Worm (Caenorhabditis elegans): Measurements from ENCODE around the gene ZC190.5.

ZC190.5 gene

ce11 chrV:8635575-8635974 is 37.8 kb downstream of the ZC190.5 start, which contains the start of gene oac-29:
TSS of gene oac-29 (minus strand) at chrV:8635675.
- TF ChIP-seq F49E8.2 (tag; optimal IDR thresholded peaks at IDR 0.05; ENCODE audit: insufficient read depth) (no peak), attf-5 (GFP tag; optimal IDR thresholded peaks at IDR 0.05) (no peak), zfh-2 (GFP tag; conservative IDR thresholded peaks at IDR 0.05) (no peak), Y79H2A.3 (GFP tag; conservative IDR thresholded peaks at IDR 0.05) (no peak), lin-35 (GFP tag; optimal IDR thresholded peaks at IDR 0.05) (no peak), snpc-1.3 (tag; optimal IDR thresholded peaks at IDR 0.05; ENCODE audit: insufficient read depth) (no peak), mel-28 (tag; optimal IDR thresholded peaks at IDR 0.05; ENCODE audit: borderline replicate concordance) (no peak), snpc-3.4 (tag; optimal IDR thresholded peaks at IDR 0.05) (no peak), ceh-79 (tag; optimal IDR thresholded peaks at IDR 0.05) (no peak), repo-1 (tag; optimal IDR thresholded peaks at IDR 0.05) (no peak), xnd-1 (tag; optimal IDR thresholded peaks at IDR 0.05) (no peak), ama-1 (optimal IDR thresholded peaks at IDR 0.05) (no peak), ama-1 (GFP tag; optimal IDR thresholded peaks at IDR 0.05) (no peak), lsl-1 (GFP tag; optimal IDR thresholded peaks at IDR 0.05) (no peak), snpc-4 (GFP tag; optimal IDR thresholded peaks at IDR 0.05) (no peak), snpc-4 (tag; optimal IDR thresholded peaks at IDR 0.05) (no peak), F10E7.11 (tag; optimal IDR thresholded peaks at IDR 0.05) (no peak), athp-1 (tag; optimal IDR thresholded peaks at IDR 0.05) (no peak), gei-17 (GFP tag; optimal IDR thresholded peaks at IDR 0.05) (no peak)

DNA sequence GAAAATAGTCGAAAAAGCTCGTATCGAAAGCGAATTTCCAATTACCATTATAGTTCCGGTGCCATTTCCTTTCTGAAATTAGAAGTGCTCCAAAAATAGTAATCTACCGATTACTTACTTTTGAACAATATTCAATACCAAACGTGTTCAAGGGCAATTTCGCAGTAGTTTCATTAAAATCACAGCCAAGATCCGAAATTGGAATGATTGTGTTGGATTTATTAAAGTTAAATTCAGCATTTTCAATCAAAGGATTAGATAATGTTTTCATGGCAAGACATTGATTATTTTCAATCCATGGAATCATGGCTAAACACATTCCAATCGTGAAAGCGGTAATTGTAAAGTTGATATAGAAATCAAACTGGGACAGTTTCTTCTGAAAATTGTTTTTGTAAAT is 40.6 kb downstream of the ZC190.5 start:
- TF ChIP-seq aptf-2 (GFP tag; conservative IDR thresholded peaks at IDR 0.05) (no peak), bed-2 (GFP tag; IDR thresholded peaks at IDR 0.05) (no peak), bed-1 (GFP tag; IDR thresholded peaks at IDR 0.05) (no peak), mes-4 (tag; optimal IDR thresholded peaks at IDR 0.05) (no peak), lin-26 (GFP tag; IDR thresholded peaks at IDR 0.05) (no peak), madf-10 (tag; optimal IDR thresholded peaks at IDR 0.05) (no peak), ztf-28 (GFP tag; IDR thresholded peaks at IDR 0.05) (no peak), Y53G8AR.9 (GFP tag; conservative IDR thresholded peaks at IDR 0.05) (no peak)

DNA sequence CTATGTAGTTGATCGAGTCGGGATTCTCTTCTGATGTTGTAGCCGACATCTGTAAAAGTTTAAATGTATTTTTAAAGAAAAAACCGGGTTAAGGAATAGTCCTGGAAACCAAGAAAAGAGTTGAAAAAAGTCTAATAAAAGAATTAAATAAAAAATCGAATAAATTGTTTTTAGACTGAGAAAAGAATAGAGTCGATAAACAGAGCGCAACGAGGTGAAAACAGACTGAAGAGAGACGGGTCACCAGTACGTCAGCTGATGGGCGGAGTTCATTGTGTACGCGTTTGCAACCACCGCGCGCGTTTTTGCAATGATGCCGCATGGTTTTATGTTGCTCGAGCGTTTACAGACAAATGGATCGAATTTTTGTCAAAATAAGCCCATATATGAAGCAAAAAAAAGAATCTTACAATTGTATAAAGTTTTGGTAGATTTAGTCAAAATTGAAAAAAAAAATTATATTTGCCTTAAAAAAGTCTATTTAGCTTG is 42.1 kb downstream of the ZC190.5 start, which contains the start of gene atg-18:
TSS of gene atg-18 (minus strand) at position 51 of the 489 bp plus-strand sequence.
- TF ChIP-seq nhr-27 (tag; optimal IDR thresholded peaks at IDR 0.05), result no peak
- no peak for TF ChIP-seq snpc-4 (GFP tag; optimal IDR thresholded peaks at IDR 0.05)
- TF ChIP-seq snpc-4 (tag; optimal IDR thresholded peaks at IDR 0.05), result peak in 1 of 4 experiments; percentile 26
- peak; percentile 41 for TF ChIP-seq ztf-18 (tag; optimal IDR thresholded peaks at IDR 0.05)
- peak; percentile 56 for TF ChIP-seq K12H6.12 (tag; optimal IDR thresholded peaks at IDR 0.05)
- peak; percentile 31; the same call in 1 of the 2 replicates for TF ChIP-seq hmg-1.2 (GFP tag; IDR thresholded peaks at IDR 0.05)
- TF ChIP-seq F23B12.7 (tag; optimal IDR thresholded peaks at IDR 0.05; ENCODE audit: insufficient read depth), result peak; percentile 63
- TF ChIP-seq nhr-80 (tag; optimal IDR thresholded peaks at IDR 0.05), result peak; percentile 82
- no peak for TF ChIP-seq Y79H2A.3 (GFP tag; conservative IDR thresholded peaks at IDR 0.05)
- TF ChIP-seq lir-1 (GFP tag; conservative IDR thresholded peaks at IDR 0.05), result 0 out of 2 replicates have a peak, but pooled peaks have one; percentile 16
- TF ChIP-seq Y67H2A.10 (GFP tag; conservative IDR thresholded peaks at IDR 0.05), result 0 out of 2 replicates have a peak, but pooled peaks have one; percentile 52
- TF ChIP-seq let-607 (tag; optimal IDR thresholded peaks at IDR 0.05), result no peak
- TF ChIP-seq lin-40 (tag; optimal IDR thresholded peaks at IDR 0.05), result no peak
- TF ChIP-seq ztf-25 (GFP tag; IDR thresholded peaks at IDR 0.05), result 0 out of 2 replicates have a peak, but pooled peaks have one; percentile 9
- TF ChIP-seq Y56A3A.18 (GFP tag; IDR thresholded peaks at IDR 0.05), result peak; percentile 41; the same call in 1 of the 2 replicates
- peak; percentile 66; the same call in 1 of the 2 replicates for TF ChIP-seq nfyb-1 (GFP tag; IDR thresholded peaks at IDR 0.05)
- no peak for TF ChIP-seq attf-6 (GFP tag; IDR thresholded peaks at IDR 0.05)
- no peak for TF ChIP-seq ama-1 (optimal IDR thresholded peaks at IDR 0.05)
- TF ChIP-seq ama-1 (GFP tag; optimal IDR thresholded peaks at IDR 0.05), result no peak
- no peak for TF ChIP-seq ztf-22 (GFP tag; optimal IDR thresholded peaks at IDR 0.05)
- peak; percentile 68 for TF ChIP-seq pbrm-1 (GFP tag; IDR thresholded peaks at IDR 0.05)
- TF ChIP-seq madf-10 (tag; optimal IDR thresholded peaks at IDR 0.05), result peak; percentile 78
- peak; percentile 31 for TF ChIP-seq rpc-1 (optimal IDR thresholded peaks at IDR 0.05)
- TF ChIP-seq rpc-1 (tag; optimal IDR thresholded peaks at IDR 0.05), result no peak
- no peak for TF ChIP-seq hlh-12 (tag; optimal IDR thresholded peaks at IDR 0.05)
